Worm (Caenorhabditis elegans): ENCODE measurements around the gene ceh-82.
"Not testable (repeated sequence)": the region's sequence is repeated elsewhere in the genome, so short reads cannot be mapped to it uniquely, and the experiment has no call there.

The ceh-82 gene

ce11 chrII:1756582-1756981 lies 24.6 kb downstream of the ceh-82 start, which contains the start of gene fbxb-53:
fbxb-53 (plus strand) TSS chrII:1756882.
- TF ChIP-seq egl-27 (tag; optimal IDR thresholded peaks at IDR 0.05), result no peak
- peak in 1 of 2 experiments; percentile 31 for TF ChIP-seq unc-62 (GFP tag; optimal IDR thresholded peaks at IDR 0.05 in 1 of 2)
- no peak for TF ChIP-seq unc-62 (tag; optimal IDR thresholded peaks at IDR 0.05)

ce11 chrII:1757033-1757432 lies 25.0 kb downstream of the ceh-82 start, which contains the start of gene F36H5.10:
F36H5.10 (plus strand) TSS chrII:1757333.
- TF ChIP-seq php-3 (GFP tag; IDR thresholded peaks at IDR 0.05) (no peak), zag-1 (tag; optimal IDR thresholded peaks at IDR 0.05) (no peak), aha-1 (tag) (peak; percentile 7), ZK546.5 (tag; optimal IDR thresholded peaks at IDR 0.05) (no peak)

ce11 chrII:1759602-1760001 lies 27.6 kb downstream of the ceh-82 start, which contains the start of gene F36H5.18:
F36H5.18 (plus strand) TSS chrII:1759902.
- TF ChIP-seq aly-2 (tag; optimal IDR thresholded peaks at IDR 0.05) (no peak), unc-39 (tag; optimal IDR thresholded peaks at IDR 0.05) (no peak), nhr-28 (tag; optimal IDR thresholded peaks at IDR 0.05) (no peak), ceh-82 (tag; optimal IDR thresholded peaks at IDR 0.05) (no peak), Y75B8A.6 (GFP tag; IDR thresholded peaks at IDR 0.05) (no peak)

- TF ChIP-seq nhr-6 (tag; optimal IDR thresholded peaks at IDR 0.05), result no peak
- no peak for TF ChIP-seq lir-3 (tag; optimal IDR thresholded peaks at IDR 0.05)
Measured at ce11 chrII:1761564-1761963, 29.5 kb downstream of the ceh-82 start, which contains the start of gene F36H5.4. F36H5.4 (plus strand) TSS chrII:1761864.

ce11 chrII:1763072-1763471 lies 31.0 kb downstream of the ceh-82 start, which contains the start of gene math-28:
math-28 (plus strand) TSS chrII:1763372.
- TF ChIP-seq aha-1 (tag) (peak; percentile 55), T20F7.1 (GFP tag; optimal IDR thresholded peaks at IDR 0.05) (no peak)

- TF ChIP-seq pqm-1 (tag; optimal IDR thresholded peaks at IDR 0.05), result no peak
- TF ChIP-seq lim-7 (GFP tag; IDR thresholded peaks at IDR 0.05), result no peak
- peak in 1 of 2 experiments; percentile 93 for TF ChIP-seq unc-62 (GFP tag; optimal IDR thresholded peaks at IDR 0.05 in 1 of 2)
- no peak for TF ChIP-seq unc-62 (tag; optimal IDR thresholded peaks at IDR 0.05)
Measured at ce11 chrII:1766715-1767114, 34.7 kb downstream of the ceh-82 start.

ce11 chrII:1767458-1767857 lies 35.4 kb downstream of the ceh-82 start:
- peak; percentile 95 for TF ChIP-seq nhr-28 (tag; optimal IDR thresholded peaks at IDR 0.05)
- TF ChIP-seq php-3 (GFP tag; IDR thresholded peaks at IDR 0.05), result peak; percentile 37; the same call in 1 of the 2 replicates
- peak; percentile 66 for TF ChIP-seq pqm-1 (tag; optimal IDR thresholded peaks at IDR 0.05)
- TF ChIP-seq hlh-11 (tag; optimal IDR thresholded peaks at IDR 0.05), result peak; percentile 58
- TF ChIP-seq dmd-6 (GFP tag; IDR thresholded peaks at IDR 0.05), result 0 out of 2 replicates have a peak, but pooled peaks have one; percentile 19
- TF ChIP-seq daf-16 (GFP tag; optimal IDR thresholded peaks at IDR 0.05), result not testable (repeated sequence)
- peak; percentile 57 for TF ChIP-seq daf-16 (tag; optimal IDR thresholded peaks at IDR 0.05)
- peak; percentile 15 for TF ChIP-seq aha-1 (tag)

ce11 chrII:1771347-1771746 lies 39.3 kb downstream of the ceh-82 start, which contains the start of gene math-26:
math-26 (plus strand) TSS chrII:1771647.
- TF ChIP-seq ceh-82 (tag; optimal IDR thresholded peaks at IDR 0.05); ZK337.2 (GFP tag; IDR thresholded peaks at IDR 0.05); zip-2 (tag; optimal IDR thresholded peaks at IDR 0.05): not testable (repeated sequence)

- TF ChIP-seq ama-1 (optimal IDR thresholded peaks at IDR 0.05) (no peak), T26A8.4 (GFP tag; IDR thresholded peaks at IDR 0.05) (no peak), spr-3 (GFP tag; optimal IDR thresholded peaks at IDR 0.05) (no peak), unc-62 (GFP tag; optimal IDR thresholded peaks at IDR 0.05 in 1 of 2) (peak in 1 of 2 experiments; percentile 46), unc-62 (tag; optimal IDR thresholded peaks at IDR 0.05) (no peak), nhr-28 (tag; optimal IDR thresholded peaks at IDR 0.05) (no peak), ZK546.5 (tag; optimal IDR thresholded peaks at IDR 0.05) (no peak), daf-19 (GFP tag; conservative IDR thresholded peaks at IDR 0.05) (no peak)
Measured at ce11 chrII:1771785-1772184, 39.8 kb downstream of the ceh-82 start, which contains the start of gene math-3. math-3 (plus strand) TSS chrII:1772085.

Measured in whole organism, L4 larva.